Worm (Caenorhabditis elegans): ENCODE data around the gene swt-3.

Gene swt-3

DNA sequence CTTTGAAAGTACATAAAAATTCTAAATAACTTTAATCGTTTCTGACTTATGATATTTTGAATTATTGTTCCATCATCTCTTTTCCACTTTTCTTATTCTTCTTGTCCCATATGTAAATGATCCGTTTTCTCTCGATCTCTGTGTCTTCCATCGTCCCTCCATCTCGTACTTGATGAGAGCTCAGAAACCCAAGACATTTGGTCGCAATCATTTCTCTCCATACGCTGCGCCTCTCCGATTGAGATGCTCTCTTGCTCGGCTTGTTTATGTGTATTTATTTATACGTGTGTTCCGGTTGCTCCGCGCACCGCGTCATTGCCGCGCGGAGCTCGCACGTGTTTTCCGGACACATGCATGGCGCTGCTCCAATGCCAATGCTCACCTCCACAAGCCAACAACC is 30.9 kb upstream of the swt-3 start (continued):
- no peak for TF ChIP-seq die-1 (tag; optimal IDR thresholded peaks at IDR 0.05)
- TF ChIP-seq ztf-3 (GFP tag; optimal IDR thresholded peaks at IDR 0.05) = no peak
- TF ChIP-seq aptf-2 (GFP tag; conservative IDR thresholded peaks at IDR 0.05) = no peak

DNA sequence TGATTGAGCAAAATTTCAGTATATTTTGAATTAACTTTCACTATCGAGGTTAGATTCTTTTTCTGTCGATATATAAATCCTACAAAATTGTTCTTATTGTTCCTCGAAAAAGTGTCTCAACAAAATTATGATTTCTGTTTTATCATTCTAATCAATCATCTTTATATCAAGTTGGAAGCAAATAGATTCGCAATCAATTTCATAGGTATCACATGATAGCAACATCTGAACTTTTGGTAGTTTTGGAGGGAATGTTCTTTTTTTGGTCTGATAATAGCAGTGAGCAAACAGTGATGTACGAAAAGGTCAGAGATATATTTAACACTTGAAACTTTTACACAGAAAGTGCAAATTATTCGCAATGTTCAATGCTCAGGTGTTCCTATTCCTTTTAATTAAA is 30.3 kb upstream of the swt-3 start:
- TF ChIP-seq nhr-80 (tag; optimal IDR thresholded peaks at IDR 0.05) (peak; percentile 55), F23B12.7 (tag; optimal IDR thresholded peaks at IDR 0.05; ENCODE audit: insufficient read depth) (no peak), cebp-1 (GFP tag; IDR thresholded peaks at IDR 0.05) (no peak), cebp-1 (tag; optimal IDR thresholded peaks at IDR 0.05) (peak; percentile 25), nfyb-1 (GFP tag; IDR thresholded peaks at IDR 0.05) (0 out of 2 replicates have a peak, but pooled peaks have one; percentile 46), B0019.2 (GFP tag; conservative IDR thresholded peaks at IDR 0.05) (no peak), aptf-3 (GFP tag; IDR thresholded peaks at IDR 0.05) (no peak)

- TF ChIP-seq Y53F4B.3 (GFP tag; IDR thresholded peaks at IDR 0.05) = no peak
Observed at ce11 chrIV:10803973-10804372, 23.5 kb upstream of the swt-3 start.

DNA sequence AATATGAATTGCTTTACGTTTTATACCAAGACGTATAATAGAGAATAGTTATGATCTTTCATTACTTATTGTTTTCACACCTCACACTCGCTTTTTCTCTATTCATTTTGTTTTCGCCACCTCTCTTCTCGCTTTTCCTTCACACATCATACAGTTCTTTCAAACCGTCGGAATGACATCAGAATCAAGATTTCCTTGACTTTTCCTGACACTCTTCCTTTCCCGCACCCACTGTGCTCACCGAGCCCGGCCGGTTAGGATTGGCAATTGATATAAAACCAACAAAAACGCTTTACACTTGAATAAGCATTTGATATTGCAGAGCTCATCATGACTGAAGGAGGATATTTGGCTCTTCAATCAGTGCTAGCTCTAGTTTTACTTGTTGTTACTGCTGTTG is 18.9 kb upstream of the swt-3 start, which contains the start of gene zipt-2.1:
TSS of gene zipt-2.1 (plus strand) at position 301 of the 400 bp plus-strand sequence.
- TF ChIP-seq bed-1 (GFP tag; IDR thresholded peaks at IDR 0.05) (no peak), pbrm-1 (GFP tag; IDR thresholded peaks at IDR 0.05) (no peak), ekl-4 (GFP tag; IDR thresholded peaks at IDR 0.05) (no peak), F22D6.2 (tag; optimal IDR thresholded peaks at IDR 0.05) (no peak), madf-6 (GFP tag; IDR thresholded peaks at IDR 0.05) (no peak), F10E7.11 (tag; optimal IDR thresholded peaks at IDR 0.05) (no peak), ceh-40 (GFP tag; IDR thresholded peaks at IDR 0.05) (no peak), lir-1 (GFP tag; conservative IDR thresholded peaks at IDR 0.05) (no peak), ceh-79 (tag; optimal IDR thresholded peaks at IDR 0.05) (no peak), K11D2.4 (GFP tag; IDR thresholded peaks at IDR 0.05) (no peak), sdz-38 (tag; optimal IDR thresholded peaks at IDR 0.05) (no peak), lin-54 (GFP tag; optimal IDR thresholded peaks at IDR 0.05) (no peak), aptf-2 (GFP tag; conservative IDR thresholded peaks at IDR 0.05) (no peak)

ce11 chrIV:10798604-10799003 is 18.1 kb upstream of the swt-3 start:
- TF ChIP-seq ztf-18 (tag; optimal IDR thresholded peaks at IDR 0.05) (no peak), B0035.1 (tag; optimal IDR thresholded peaks at IDR 0.05) (no peak), ccch-3 (GFP tag; optimal IDR thresholded peaks at IDR 0.05) (no peak), lin-26 (GFP tag; IDR thresholded peaks at IDR 0.05) (no peak), D2030.7 (GFP tag; IDR thresholded peaks at IDR 0.05) (no peak), repo-1 (tag; optimal IDR thresholded peaks at IDR 0.05) (no peak), C17E4.6 (GFP tag; IDR thresholded peaks at IDR 0.05) (no peak), ceh-79 (tag; optimal IDR thresholded peaks at IDR 0.05) (no peak), ceh-40 (GFP tag; IDR thresholded peaks at IDR 0.05) (no peak), mxl-1 (tag; optimal IDR thresholded peaks at IDR 0.05) (no peak), ceh-27 (GFP tag; optimal IDR thresholded peaks at IDR 0.05) (no peak), lin-35 (GFP tag; optimal IDR thresholded peaks at IDR 0.05) (no peak), dpl-1 (GFP tag; optimal IDR thresholded peaks at IDR 0.05) (no peak), attf-3 (GFP tag; conservative IDR thresholded peaks at IDR 0.05) (no peak)
